Fruit fly (Drosophila melanogaster) whole organism, larva: ENCODE data around the gene Spn75F.

Source experiments
- noc ChIP-seq: fragments of 200-800 bp; sonication (Bioruptor generic); optimal IDR thresholded peaks from 3 replicates; lab custom pipeline; 2019; ENCODE audit warnings: missing biosample characterization, mild to moderate bottlenecking, missing genetic modification characterization, moderate library complexity

The Spn75F gene

DNA sequence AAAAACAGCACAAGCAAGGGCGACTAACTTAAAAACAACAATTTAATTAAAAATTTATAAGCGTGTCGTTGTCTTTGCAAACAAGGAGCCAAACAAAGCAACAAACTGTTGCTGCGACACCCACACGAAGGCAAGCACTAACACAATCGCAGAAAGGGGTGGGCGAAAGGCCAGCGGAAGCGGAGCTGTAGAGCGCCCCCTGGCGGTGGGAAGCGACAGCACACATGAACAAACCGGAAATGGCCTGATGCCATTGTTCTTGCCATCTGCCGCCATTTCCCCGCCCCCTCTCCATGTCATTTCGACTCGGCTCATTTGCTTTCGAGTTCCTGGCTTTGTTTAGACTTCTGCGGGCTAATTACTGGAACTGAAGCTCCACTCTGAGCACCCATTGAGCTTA is 3.1 kb upstream of the Spn75F start:
- no peak for TF ChIP-seq noc (tag; lab: Kevin White, UChicago)

DNA sequence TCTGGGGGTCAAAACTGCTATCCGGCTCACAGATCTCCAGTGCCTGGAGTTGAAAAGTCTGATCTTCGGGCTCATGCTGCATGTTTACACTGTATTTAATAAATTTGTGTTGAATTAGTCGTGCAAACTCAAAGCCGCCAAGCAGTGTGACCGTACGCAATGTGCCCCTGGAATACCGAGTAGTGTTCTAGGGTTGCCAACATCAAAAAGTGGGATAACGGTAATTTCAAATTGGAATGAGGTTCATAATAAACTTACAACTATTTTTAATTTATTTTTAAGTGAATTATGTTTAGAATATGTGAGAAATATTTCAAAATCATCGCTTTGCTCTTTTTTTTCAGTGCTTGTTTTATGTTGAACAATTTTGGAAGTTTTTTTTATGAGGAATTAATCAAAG is 29.3 kb downstream of the Spn75F start, which contains the start of gene Gem2:
Gene Gem2, minus strand, starts transcription at position 176 of the 400 bp plus-strand sequence.
- no peak for TF ChIP-seq noc (tag; lab: Kevin White, UChicago)

DNA sequence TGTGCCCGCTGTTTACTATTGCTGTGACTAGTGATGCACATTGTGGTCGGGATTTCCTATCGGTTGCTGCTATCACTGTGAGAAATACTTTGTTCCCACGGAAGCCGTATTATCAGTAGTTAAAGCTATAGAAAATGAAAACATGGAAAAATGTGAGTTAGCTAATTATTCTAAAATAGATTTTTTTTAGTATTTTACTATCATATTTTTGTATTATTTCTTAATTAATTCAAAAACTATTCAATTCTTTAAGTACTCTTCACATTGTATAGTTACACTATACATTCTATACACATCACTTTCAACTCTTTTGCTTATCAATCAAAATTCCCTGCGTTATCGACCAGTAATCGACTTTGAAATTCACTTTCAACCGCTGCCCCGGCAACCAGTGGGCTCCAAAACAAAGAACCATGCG is 31.8 kb downstream of the Spn75F start, which contains the start of the genes Naxd and CG14079:
Gene Naxd, minus strand, starts transcription at position 45 of the 418 bp plus-strand sequence.
Gene CG14079, plus strand, starts transcription at position 335 of the 418 bp plus-strand sequence.
- TF ChIP-seq noc (tag; lab: Kevin White, UChicago), result no peak

DNA sequence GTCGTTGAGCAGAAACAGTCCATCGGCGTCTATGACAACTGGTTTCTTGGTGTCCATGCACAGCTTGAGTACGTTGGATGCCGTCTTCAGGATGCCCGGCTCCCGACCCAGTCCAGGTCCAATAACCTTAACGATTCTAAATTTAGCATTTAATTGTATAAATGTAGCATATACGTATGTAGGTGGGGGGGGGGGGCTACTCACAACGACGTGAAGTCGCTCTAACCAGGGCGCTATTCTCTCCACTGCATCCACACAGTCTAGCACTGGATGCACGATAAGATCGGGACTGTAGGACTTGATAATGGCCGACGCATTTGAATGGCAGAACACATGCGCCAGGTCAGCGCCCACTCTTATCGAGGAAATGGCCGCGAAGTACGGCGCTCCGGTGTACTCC is 32.4 kb downstream of the Spn75F start:
- no peak for TF ChIP-seq noc (tag; lab: Kevin White, UChicago)

DNA sequence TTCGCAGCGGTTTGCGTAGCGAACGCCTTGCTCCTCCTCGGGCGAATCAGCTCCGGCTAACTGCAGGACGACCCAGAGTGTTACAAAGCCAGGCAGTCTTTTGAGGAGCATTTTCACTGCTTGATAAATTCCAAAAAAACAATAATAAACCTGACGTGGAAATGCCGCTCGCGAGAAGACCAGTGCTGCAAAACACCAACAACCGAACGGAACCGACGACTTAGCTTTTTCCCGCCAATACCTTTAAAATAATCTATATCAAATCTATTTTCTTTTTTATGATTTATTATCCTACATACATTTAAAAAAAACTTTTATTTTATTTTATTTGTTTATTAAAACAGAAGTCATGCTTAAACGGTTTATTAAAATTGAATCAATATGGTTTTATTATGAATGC is 33.4 kb downstream of the Spn75F start, which contains the start of gene CNPYb:
Gene CNPYb, minus strand, starts transcription at position 186 of the 400 bp plus-strand sequence.
- TF ChIP-seq noc (tag; lab: Kevin White, UChicago), result no peak

DNA sequence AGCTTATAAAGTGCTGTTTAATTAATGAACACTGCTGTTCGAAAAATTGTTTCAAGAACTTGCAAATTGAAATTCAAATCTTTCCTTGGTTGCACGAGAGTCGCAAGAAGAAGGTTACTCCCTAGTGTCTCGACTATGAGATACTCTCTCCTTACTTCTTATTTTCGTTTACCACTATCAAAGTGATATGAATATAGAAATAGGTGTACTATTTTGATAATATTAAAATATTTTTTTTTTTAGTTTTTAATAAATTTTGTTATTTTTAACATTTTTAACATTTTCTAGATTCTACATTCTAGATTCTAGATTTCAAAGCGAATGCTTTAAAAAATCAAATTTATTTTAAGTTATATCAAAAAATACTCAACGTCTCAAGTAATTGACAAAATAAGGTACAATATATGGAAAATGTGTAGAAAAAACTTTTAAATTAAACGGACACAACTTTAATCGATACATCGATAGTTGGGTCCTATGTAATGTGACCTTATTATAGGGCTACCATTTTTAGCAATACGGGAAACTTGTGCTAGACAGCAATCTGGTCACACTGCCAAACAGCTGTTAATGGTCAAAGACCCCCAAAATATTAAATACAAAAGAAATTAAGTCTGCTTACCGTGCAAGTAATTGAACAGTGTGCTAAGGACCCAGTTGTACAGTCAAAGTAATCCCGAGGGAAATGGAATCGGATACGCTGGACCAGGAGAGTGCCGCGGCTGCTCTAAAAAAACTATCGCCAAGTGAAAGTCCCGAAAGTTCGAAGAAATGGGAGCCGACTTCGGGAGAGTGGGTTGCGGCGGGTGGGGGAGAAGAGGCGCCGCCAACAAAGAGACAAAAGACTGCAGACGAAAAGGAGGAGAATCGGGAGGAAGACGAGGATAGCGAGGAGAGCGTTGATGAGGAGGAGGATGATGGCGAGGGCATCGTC is 37.1 kb downstream of the Spn75F start, which contains the start of gene MESR6:
Gene MESR6, plus strand, starts transcription at position 546 of the 934 bp plus-strand sequence.
- no peak for TF ChIP-seq noc (tag; lab: Kevin White, UChicago)

DNA sequence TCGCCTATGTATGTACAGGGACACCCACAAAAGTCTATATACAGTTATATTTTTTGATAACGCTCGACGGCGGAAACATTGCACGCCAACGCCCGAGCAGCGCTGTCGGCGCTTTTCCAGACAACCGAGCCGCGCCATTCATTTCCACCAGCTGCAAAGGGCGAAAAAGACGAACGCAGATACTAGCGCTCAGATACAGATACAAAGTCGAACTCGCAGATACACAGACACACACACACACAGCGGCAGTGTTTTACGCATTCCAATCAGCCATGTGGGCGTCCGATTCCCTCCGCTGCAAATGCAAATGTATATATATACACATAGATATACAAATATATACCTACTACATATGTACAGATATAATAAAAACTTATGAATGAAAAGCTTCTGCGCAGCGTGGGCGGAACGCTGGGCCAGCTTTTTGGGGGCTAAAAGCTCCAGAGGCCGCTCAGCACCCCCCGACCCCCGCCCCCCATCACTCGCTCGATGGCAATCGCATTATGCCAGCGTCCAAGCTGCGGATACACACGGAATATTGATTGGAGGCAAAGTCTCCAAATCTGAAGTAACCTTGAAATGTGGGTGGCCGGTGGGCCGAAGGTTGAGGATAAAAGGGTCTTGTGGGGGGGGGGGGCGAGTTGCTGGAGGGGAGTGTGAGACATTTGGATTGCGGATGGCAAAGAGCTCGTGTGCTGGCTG is 37.9 kb downstream of the Spn75F start:
- no peak for TF ChIP-seq noc (tag; lab: Kevin White, UChicago)

DNA sequence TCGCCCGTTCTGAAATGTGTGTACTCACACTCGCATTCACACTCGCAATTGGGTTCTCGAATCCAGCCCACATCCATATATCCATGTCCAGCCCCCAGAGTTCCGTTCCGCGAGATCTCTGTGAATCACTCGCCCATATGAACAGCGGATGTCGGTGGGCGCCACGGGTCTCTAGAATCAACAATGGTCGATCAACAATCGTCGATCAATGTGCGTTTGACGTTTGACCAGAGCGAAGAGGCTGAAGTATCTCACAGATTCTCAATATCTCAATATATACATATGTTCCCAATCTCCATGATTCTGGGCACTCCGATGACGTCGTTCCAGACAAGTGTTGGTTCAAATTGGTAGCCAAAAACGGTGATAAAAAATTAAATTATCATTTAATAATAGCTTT is 40.3 kb downstream of the Spn75F start:
- TF ChIP-seq noc (tag; lab: Kevin White, UChicago), result no peak

DNA sequence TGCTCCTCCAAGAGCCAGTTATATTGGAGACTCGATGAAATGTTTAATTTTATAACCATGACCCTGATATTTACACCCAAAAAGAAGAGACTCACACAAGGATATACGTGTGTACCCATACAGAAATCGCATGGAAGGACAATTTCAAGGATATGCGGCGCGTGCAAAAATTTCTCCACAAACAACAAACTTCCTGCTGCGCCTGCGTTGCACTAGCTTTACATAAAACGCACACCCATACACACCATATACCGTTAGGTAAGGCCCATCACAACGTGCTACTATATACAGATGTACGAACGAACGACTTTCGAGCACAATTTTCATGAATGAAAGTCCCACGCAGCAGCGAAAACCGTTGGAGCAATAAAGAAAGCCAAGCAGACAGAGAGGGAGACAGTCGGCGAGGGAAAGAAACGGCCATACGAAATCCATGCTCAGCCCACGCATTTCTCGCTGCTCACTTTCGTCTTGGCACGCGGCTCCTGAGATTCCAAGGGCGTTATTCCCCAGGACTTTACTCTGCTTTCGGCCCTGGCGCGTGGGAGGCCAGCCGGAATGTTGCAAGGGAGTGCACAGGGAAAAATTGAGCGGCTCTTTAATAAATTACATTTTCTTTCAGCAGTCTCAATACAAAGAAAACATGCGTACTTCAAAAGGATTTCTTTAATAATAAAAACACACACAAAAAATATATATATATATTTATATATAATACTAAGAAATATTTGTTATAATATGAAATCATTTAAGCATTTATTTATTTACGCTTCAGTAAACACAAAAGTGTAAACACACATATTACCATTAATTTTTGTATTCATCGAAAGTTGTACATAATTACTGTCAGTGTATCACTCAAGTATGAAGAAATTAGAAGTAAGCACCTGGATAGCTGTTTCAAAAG is 41.8 kb downstream of the Spn75F start:
- TF ChIP-seq noc (tag; lab: Kevin White, UChicago), result no peak

DNA sequence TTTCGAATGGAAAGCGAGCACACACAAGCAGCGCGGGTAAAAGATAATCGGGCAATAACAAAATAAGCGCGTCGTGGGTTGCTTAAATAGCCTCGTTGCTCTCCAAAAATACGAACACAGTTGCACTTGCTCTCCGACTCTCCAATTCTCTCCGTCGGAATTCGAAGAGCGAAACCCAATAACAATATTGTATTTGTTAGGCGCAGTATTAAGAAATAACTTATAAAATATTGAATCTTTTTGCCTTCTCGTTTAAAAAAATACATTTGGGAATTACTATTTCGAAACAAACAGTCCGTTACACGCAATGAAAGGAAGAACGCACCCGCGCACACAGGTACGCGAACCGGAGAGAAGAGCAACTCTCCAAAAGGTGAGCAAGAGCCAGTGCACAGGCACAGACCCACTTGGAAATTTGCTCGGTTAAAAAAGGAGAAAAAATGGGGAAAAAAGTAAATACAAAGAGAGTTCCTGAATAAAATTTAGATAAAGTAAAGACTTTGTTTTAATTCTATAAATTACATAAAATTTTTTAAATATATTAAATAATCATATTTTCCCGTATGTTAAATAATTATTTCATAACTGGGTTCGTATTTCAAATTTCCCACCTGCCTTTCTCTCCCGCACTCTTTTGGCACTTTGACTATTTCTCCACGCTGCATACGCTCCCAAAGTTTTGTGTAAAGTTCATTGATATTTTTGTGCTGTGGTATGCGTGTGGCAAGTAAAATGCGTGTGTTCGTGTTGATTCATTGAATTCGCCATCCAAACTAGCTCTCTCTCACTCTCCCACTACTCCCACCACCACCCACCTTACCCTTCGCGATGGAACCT is 42.9 kb downstream of the Spn75F start, which contains the start of gene Mkp3:
Gene Mkp3, minus strand, starts transcription at position 63 of the 837 bp plus-strand sequence.
- TF ChIP-seq noc (tag; lab: Kevin White, UChicago), result peak; percentile 93

DNA sequence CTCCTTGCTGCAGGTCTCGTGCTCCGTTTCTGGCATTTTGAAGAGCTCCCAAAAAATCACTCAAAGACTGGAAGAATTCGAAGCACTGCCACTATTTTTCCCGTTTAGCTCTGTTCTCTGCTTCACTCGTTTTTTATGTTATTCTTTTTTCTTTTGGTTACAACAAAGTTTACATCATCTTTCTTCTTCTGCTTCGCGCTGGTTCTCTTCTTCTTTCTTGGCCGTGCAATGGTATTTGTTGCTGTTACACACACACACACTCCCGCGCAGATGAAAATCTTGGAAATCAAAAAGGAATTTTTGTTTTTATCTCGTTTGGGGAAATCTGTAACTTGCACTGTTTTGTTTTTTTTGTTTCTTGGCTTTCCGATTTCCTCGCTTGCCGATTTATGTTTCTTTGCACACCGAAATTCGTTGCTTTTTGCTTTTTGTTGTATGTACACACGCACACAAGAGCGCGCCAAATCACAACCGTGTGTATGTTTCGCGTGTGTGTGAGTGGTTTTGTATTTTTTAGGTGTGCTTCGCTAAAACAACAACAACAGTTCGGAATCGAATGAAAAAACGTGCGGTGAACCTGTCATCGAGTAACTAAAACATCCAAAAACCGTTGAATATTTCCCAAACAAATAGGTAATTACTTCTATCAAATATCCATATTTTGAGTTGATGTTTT is 43.6 kb downstream of the Spn75F start:
- peak; percentile 8 for TF ChIP-seq noc (tag; lab: Kevin White, UChicago)

DNA sequence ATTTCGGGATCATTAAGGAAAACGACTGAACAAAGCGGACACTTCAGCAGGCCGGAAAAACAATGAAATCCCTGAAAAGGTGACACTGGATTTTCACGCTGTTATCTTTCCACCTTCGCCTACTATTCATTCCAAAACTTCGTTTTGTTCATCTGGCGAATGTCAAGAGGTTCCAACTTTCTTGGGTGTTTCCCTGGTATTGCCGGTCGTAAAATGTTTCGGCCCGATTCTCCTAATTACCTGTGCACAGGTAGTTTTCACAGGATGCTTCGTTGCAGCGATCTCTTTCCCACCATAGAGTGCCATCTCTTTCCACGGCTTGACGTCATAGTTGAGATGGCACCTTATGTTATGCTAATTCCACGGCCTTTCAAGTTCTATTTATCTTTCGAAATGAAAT is 46.3 kb downstream of the Spn75F start:
- no peak for TF ChIP-seq noc (tag; lab: Kevin White, UChicago)

DNA sequence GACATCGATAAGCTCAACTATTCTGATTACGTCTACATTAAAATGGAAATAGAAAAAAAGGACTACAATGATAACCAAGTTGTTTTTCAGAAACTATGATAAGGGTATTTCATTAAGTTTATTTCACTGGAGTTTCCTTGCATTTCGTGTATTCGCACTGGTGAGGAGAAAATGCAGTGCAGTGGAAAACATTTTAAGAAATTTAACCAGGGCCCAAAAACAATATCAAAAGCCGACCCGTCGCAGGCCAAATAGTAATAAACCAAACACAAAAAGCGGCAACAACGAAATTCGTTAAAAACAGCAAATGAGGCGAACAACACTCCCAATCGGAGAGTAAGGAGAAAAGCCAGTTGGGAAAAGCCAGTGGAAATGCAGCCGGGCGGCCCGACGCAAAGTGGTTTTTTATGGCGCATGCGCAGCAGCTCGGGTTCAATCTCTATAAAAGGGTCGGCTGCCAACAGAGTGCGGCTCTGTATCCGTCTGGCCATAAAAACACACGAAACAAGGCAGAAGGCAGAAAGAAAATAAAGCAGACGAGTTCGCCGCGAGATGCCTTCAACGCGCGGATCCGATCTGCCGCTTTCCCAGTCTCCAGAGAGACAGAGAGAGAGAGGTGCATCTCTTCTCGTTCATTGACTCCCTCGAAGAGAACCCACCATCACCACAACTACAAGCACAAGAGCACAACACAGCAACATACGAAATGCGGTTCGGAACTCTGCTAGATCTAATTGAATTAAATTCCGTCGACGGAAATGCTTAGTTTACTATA is 48.4 kb downstream of the Spn75F start:
- TF ChIP-seq noc (tag; lab: Kevin White, UChicago), result no peak
